Fruit fly (Drosophila melanogaster) whole organism, embryonic: ENCODE measurements around the gene Mdh2.

Experiments used
- Adf1 ChIP-seq: fragments of 200-800 bp; sonication (Bioruptor generic); IDR thresholded peaks from 2 replicates; pipeline ENCODE4 v1.3.6; 2022; ENCODE audit warnings: missing biosample characterization, missing genetic modification characterization
- Antp ChIP-seq: fragments of 200-800 bp; sonication (Bioruptor generic); optimal IDR thresholded peaks from 3 replicates; lab custom pipeline; 2016; ENCODE audit warnings: missing biosample characterization, missing genetic modification characterization
- Bgb ChIP-seq: fragments of 200-800 bp; sonication (Bioruptor generic); IDR thresholded peaks from 2 replicates; pipeline ENCODE4 v1.3.6; 2022; ENCODE audit warnings: missing biosample characterization, missing genetic modification characterization; ENCODE audit not compliant: partially characterized antibody
- C15 ChIP-seq: fragments of 200-800 bp; sonication (Bioruptor generic); IDR thresholded peaks from 3 replicates; pipeline ENCODE4 v1.3.6; 2022; ENCODE audit warnings: missing biosample characterization, missing genetic modification characterization
- CG13123 ChIP-seq: fragments of 200-800 bp; sonication (Bioruptor generic); optimal IDR thresholded peaks from 2 replicates; lab custom pipeline; 2016; ENCODE audit warnings: missing biosample characterization, missing genetic modification characterization
- CG13287 ChIP-seq: fragments of 200-800 bp; sonication (Bioruptor generic); IDR thresholded peaks from 2 replicates; pipeline ENCODE4 v1.3.6; 2022; ENCODE audit warnings: missing biosample characterization, missing genetic modification characterization; ENCODE audit not compliant: partially characterized antibody
- CG13894 ChIP-seq: fragments of 200-800 bp; sonication (Bioruptor generic); optimal IDR thresholded peaks from 3 replicates; lab custom pipeline; 2018; ENCODE audit warnings: missing biosample characterization, mild to moderate bottlenecking, missing genetic modification characterization, moderate library complexity
- CG14050 ChIP-seq: fragments of 200-800 bp; sonication (Bioruptor generic); IDR thresholded peaks from 3 replicates; pipeline ENCODE4 v1.3.6; 2022; ENCODE audit warnings: missing biosample characterization, missing genetic modification characterization
- CG15479 ChIP-seq: fragments of 200-800 bp; sonication (Bioruptor generic); optimal IDR thresholded peaks from 3 replicates; lab custom pipeline; 2019; ENCODE audit warnings: missing biosample characterization, mild to moderate bottlenecking, missing genetic modification characterization, moderate library complexity
- CG17186 ChIP-seq: fragments of 200-800 bp; sonication (Bioruptor generic); optimal IDR thresholded peaks from 3 replicates; lab custom pipeline; 2017; ENCODE audit warnings: missing biosample characterization, missing genetic modification reagents, missing genetic modification characterization
- CG30431 ChIP-seq: fragments of 200-800 bp; sonication (Bioruptor generic); optimal IDR thresholded peaks from 2 replicates; lab custom pipeline; 2017; ENCODE audit warnings: missing biosample characterization, missing genetic modification characterization
- CG31365 ChIP-seq: fragments of 200-800 bp; sonication (Bioruptor generic); optimal IDR thresholded peaks from 2 replicates; lab custom pipeline; 2018; ENCODE audit warnings: missing biosample characterization, mild to moderate bottlenecking, missing genetic modification characterization
- CG33213 ChIP-seq: fragments of 200-800 bp; sonication (Bioruptor generic); optimal IDR thresholded peaks from 3 replicates; lab custom pipeline; 2016; ENCODE audit warnings: missing biosample characterization, missing genetic modification characterization
- CG34376 ChIP-seq: fragments of 200-800 bp; sonication (Bioruptor generic); optimal IDR thresholded peaks from 2 replicates; lab custom pipeline; 2018; ENCODE audit warnings: missing biosample characterization, mild to moderate bottlenecking, missing genetic modification characterization
- CG3726 ChIP-seq: fragments of 200-800 bp; sonication (Bioruptor generic); IDR thresholded peaks from 3 replicates; pipeline ENCODE4, ENCODE4 v1.3.6; 2022; ENCODE audit warnings: missing biosample characterization, missing genetic modification characterization
- CG4707 ChIP-seq: fragments of 200-800 bp; sonication (Bioruptor generic); optimal IDR thresholded peaks from 2 replicates; lab custom pipeline; 2018; ENCODE audit warnings: missing biosample characterization, mild to moderate bottlenecking, missing genetic modification characterization, moderate library complexity
- CG6272 ChIP-seq: fragments of 200-800 bp; sonication (Bioruptor generic); IDR thresholded peaks from 2 replicates; pipeline ENCODE4 v1.3.6; 2022; ENCODE audit warnings: missing biosample characterization, missing genetic modification characterization
- CG7745 ChIP-seq: fragments of 200-800 bp; sonication (Bioruptor generic); optimal IDR thresholded peaks from 2 replicates; lab custom pipeline; 2018; ENCODE audit warnings: missing biosample characterization, mild to moderate bottlenecking, missing genetic modification characterization, moderate library complexity
- CG7963 ChIP-seq: fragments of 200-800 bp; sonication (Bioruptor generic); IDR thresholded peaks from 3 replicates; pipeline ENCODE4 v1.3.6; 2022; ENCODE audit warnings: missing biosample characterization, missing genetic modification characterization; ENCODE audit not compliant: partially characterized antibody
- CG7987 ChIP-seq: fragments of 200-800 bp; sonication (Bioruptor generic); optimal IDR thresholded peaks from 2 replicates; lab custom pipeline; 2018; ENCODE audit warnings: missing biosample characterization, mild to moderate bottlenecking, missing genetic modification characterization, moderate library complexity
- CG8290 ChIP-seq, 3 experiments: fragments of 200-800 bp; sonication (Bioruptor generic); optimal IDR thresholded peaks; 2 replicates each; lab custom pipeline; 2016 to 2019; ENCODE audit warnings: missing biosample characterization in 3 of 3, missing genetic modification characterization in 3 of 3, mild to moderate bottlenecking in 2 of 3, moderate library complexity in 1 of 3
- CG8478 ChIP-seq: fragments of >200 bp; optimal IDR thresholded peaks from 2 replicates; lab custom pipeline; 2018
- CG9609 ChIP-seq: fragments of 200-800 bp; sonication (Bioruptor generic); optimal IDR thresholded peaks from 3 replicates; lab custom pipeline; 2016; ENCODE audit warnings: missing biosample characterization, missing genetic modification characterization
- Drgx ChIP-seq: fragments of 200-800 bp; sonication (Bioruptor generic); IDR thresholded peaks from 2 replicates; pipeline ENCODE4 v1.3.6; 2022; ENCODE audit warnings: missing biosample characterization, missing genetic modification characterization
- ERR ChIP-seq: fragments of 200-800 bp; sonication (Bioruptor generic); optimal IDR thresholded peaks from 2 replicates; lab custom pipeline; 2016; ENCODE audit warnings: missing biosample characterization, missing genetic modification characterization
- H15 ChIP-seq: fragments of 200-800 bp; sonication (Bioruptor generic); IDR thresholded peaks from 3 replicates; pipeline ENCODE4 v1.3.6; 2022; ENCODE audit warnings: missing biosample characterization, missing genetic modification characterization
- Jarid2 ChIP-seq: fragments of 200-800 bp; sonication (Bioruptor generic); optimal IDR thresholded peaks from 3 replicates; lab custom pipeline; 2017; ENCODE audit warnings: mild to moderate bottlenecking, missing biosample characterization, missing genetic modification reagents, missing genetic modification characterization
- Mrtf ChIP-seq: fragments of 200-800 bp; sonication (Bioruptor generic); IDR thresholded peaks from 3 replicates; pipeline ENCODE4 v1.3.6; 2022; ENCODE audit warnings: missing biosample characterization, missing genetic modification characterization
- NC2β ChIP-seq: fragments of 200-800 bp; sonication (Bioruptor generic); optimal IDR thresholded peaks from 2 replicates; lab custom pipeline; 2016; ENCODE audit warnings: missing biosample characterization, missing genetic modification characterization
- NK7.1 ChIP-seq: fragments of 200-800 bp; sonication (Bioruptor generic); optimal IDR thresholded peaks from 3 replicates; lab custom pipeline; 2016; ENCODE audit warnings: missing biosample characterization, missing genetic modification characterization
- Sox102F ChIP-seq: fragments of 200-800 bp; sonication (Bioruptor generic); optimal IDR thresholded peaks from 2 replicates; lab custom pipeline; 2018; ENCODE audit warnings: missing biosample characterization, mild to moderate bottlenecking, missing genetic modification characterization, moderate library complexity
- TFAM ChIP-seq: fragments of 200-800 bp; sonication (Bioruptor generic); optimal IDR thresholded peaks from 2 replicates; lab custom pipeline; 2017; ENCODE audit warnings: missing biosample characterization, missing genetic modification characterization, inconsistent platforms
- Trl ChIP-seq, 3 experiments: fragments of >200 bp in 2 of 3; fragments of 200-800 bp in 1 of 3; sonication (Bioruptor generic) in 1 of 3; optimal IDR thresholded peaks; 2 replicates in 1 of 3; 3 replicates in 2 of 3; lab custom pipeline; 2016 to 2017; ENCODE audit warnings: missing biosample characterization in 1 of 3, missing genetic modification characterization in 1 of 3
- Vsx1 ChIP-seq: fragments of 200-800 bp; sonication (Bioruptor generic); optimal IDR thresholded peaks from 2 replicates; lab custom pipeline; 2017; ENCODE audit warnings: missing biosample characterization, mild to moderate bottlenecking, missing genetic modification characterization, missing genetic modification reagents
- ase ChIP-seq: fragments of 200-800 bp; sonication (Bioruptor generic); IDR thresholded peaks from 3 replicates; pipeline ENCODE4 v1.3.6; 2022; ENCODE audit warnings: missing biosample characterization, missing genetic modification characterization
- ato ChIP-seq: fragments of 200-800 bp; sonication (Bioruptor generic); IDR thresholded peaks from 2 replicates; pipeline ENCODE4 v1.3.6; 2022; ENCODE audit warnings: missing biosample characterization, missing genetic modification characterization; ENCODE audit not compliant: partially characterized antibody
- crc ChIP-seq: fragments of 200-800 bp; sonication (Bioruptor generic); optimal IDR thresholded peaks from 2 replicates; lab custom pipeline; 2016; ENCODE audit warnings: missing biosample characterization, missing genetic modification characterization
- dysf ChIP-seq: fragments of 200-800 bp; sonication (Bioruptor generic); IDR thresholded peaks from 3 replicates; pipeline ENCODE4 v1.3.6; 2022; ENCODE audit warnings: missing biosample characterization, missing genetic modification characterization
- fd64A ChIP-seq: fragments of 200-800 bp; sonication (Bioruptor generic); optimal IDR thresholded peaks from 3 replicates; lab custom pipeline; 2018; ENCODE audit warnings: missing biosample characterization, mild to moderate bottlenecking, missing genetic modification characterization
- grau ChIP-seq: fragments of 200-800 bp; optimal IDR thresholded peaks from 3 replicates; lab custom pipeline; 2019; ENCODE audit warnings: missing biosample characterization, mild to moderate bottlenecking, missing genetic modification characterization, moderate library complexity
- gt ChIP-seq: fragments of 200-800 bp; sonication (Bioruptor generic); IDR thresholded peaks from 2 replicates; pipeline ENCODE4 v1.3.6; 2022; ENCODE audit warnings: missing biosample characterization, missing genetic modification characterization
- ind ChIP-seq: fragments of 200-800 bp; sonication (Bioruptor generic); optimal IDR thresholded peaks from 3 replicates; lab custom pipeline; 2016; ENCODE audit warnings: missing biosample characterization, missing genetic modification characterization
- kni ChIP-seq: fragments of 200-800 bp; sonication (Bioruptor generic); optimal IDR thresholded peaks from 3 replicates; lab custom pipeline; 2017; ENCODE audit warnings: mild to moderate bottlenecking, missing biosample characterization, missing genetic modification reagents, missing genetic modification characterization
- nom ChIP-seq: fragments of 200-800 bp; sonication (Bioruptor generic); optimal IDR thresholded peaks from 2 replicates; lab custom pipeline; 2017; ENCODE audit warnings: missing biosample characterization, missing genetic modification characterization, mild to moderate bottlenecking, moderate library complexity, missing genetic modification reagents
- onecut ChIP-seq: fragments of 200-800 bp; sonication (Bioruptor generic); IDR thresholded peaks from 2 replicates; pipeline ENCODE4 v1.3.6; 2022; ENCODE audit warnings: missing biosample characterization, missing genetic modification characterization
- pho ChIP-seq: fragments of 200-800 bp; sonication (Bioruptor generic); optimal IDR thresholded peaks from 2 replicates; lab custom pipeline; 2016; ENCODE audit warnings: missing biosample characterization, missing genetic modification characterization
- rib ChIP-seq: fragments of 200-800 bp; sonication (Bioruptor generic); IDR thresholded peaks from 2 replicates; pipeline ENCODE4 v1.3.6; 2022; ENCODE audit warnings: missing biosample characterization, missing genetic modification characterization
- sqz ChIP-seq: fragments of 200-800 bp; sonication (Bioruptor generic); optimal IDR thresholded peaks from 3 replicates; lab custom pipeline; 2018; ENCODE audit warnings: missing biosample characterization, mild to moderate bottlenecking, missing genetic modification characterization
- toy ChIP-seq: fragments of 200-800 bp; sonication (Bioruptor generic); IDR thresholded peaks from 2 replicates; pipeline ENCODE4 v1.3.6; 2022; ENCODE audit warnings: missing biosample characterization, missing genetic modification characterization
- z ChIP-seq: fragments of 200-800 bp; sonication (Bioruptor generic); IDR thresholded peaks from 3 replicates; pipeline ENCODE4 v1.3.6; 2022; ENCODE audit warnings: missing biosample characterization, missing genetic modification characterization

Mdh2 gene

DNA sequence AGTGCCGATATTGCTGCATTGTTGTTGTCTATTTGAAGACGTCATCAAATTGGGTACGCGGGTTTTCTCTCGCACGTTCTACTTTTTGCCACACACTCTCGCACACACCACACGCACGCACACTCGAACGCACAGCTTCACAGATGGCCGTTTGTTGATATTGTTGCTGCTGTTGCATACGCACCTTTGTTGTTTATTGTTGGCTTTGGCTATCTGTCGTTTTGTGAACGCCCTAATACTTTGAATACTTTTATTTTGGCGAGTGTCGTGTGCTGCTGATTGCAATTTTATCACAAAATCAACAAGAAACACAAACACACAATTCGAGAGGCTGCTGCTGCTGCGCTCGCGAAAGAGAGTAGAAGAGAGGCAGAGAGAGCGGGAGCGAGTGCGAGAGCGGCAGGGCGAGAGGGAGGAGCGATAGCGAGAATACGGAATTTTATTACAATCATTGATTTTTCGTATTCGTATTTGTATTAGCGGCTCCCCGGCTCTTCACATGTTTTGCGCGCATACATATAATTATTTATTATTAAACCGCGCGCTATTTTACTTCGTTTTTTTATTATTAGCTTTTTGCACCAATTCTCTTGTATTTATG, 27.6 kb upstream of the Mdh2 start (continued):
- TF ChIP-seq Jarid2 (GFP tag; lab: Kevin White, UChicago): no peak
- peak; percentile 76 for TF ChIP-seq CG7987
- TF ChIP-seq nom (GFP tag; lab: Kevin White, UChicago): peak; percentile 49
- TF ChIP-seq ato (GFP tag; lab: Robert Waterston, UW): no peak
- TF ChIP-seq TFAM: no peak
- peak; percentile 99 to 100 for TF ChIP-seq Trl (optimal IDR thresholded peaks at IDR 0.05; lab: Kevin White, UChicago)
- TF ChIP-seq Trl (GFP tag; optimal IDR thresholded peaks at IDR 0.05; lab: Kevin White, UChicago): peak; percentile 85
- no peak for TF ChIP-seq CG14050 (GFP tag; lab: Robert Waterston, UW)
- no peak for TF ChIP-seq Sox102F (GFP tag; lab: Kevin White, UChicago)
- TF ChIP-seq sqz: peak; percentile 58
- TF ChIP-seq CG13894 (tag; lab: Kevin White, UChicago): no peak
- TF ChIP-seq Bgb: no peak
- TF ChIP-seq CG7745: peak; percentile 66
- TF ChIP-seq Vsx1 (GFP tag; lab: Kevin White, UChicago): peak; percentile 36
- TF ChIP-seq Antp (GFP tag; lab: Kevin White, UChicago): no peak
- TF ChIP-seq CG15479 (GFP tag; lab: Kevin White, UChicago): peak; percentile 98
- TF ChIP-seq ase (GFP tag; lab: Robert Waterston, UW): no peak
- no peak for TF ChIP-seq rib (GFP tag; lab: Robert Waterston, UW)
- peak; percentile 41 for TF ChIP-seq ERR (GFP tag; lab: Kevin White, UChicago)
- TF ChIP-seq Mrtf: no peak
- TF ChIP-seq onecut (GFP tag; lab: Robert Waterston, UW): peak; percentile 94
- no peak for TF ChIP-seq crc
- TF ChIP-seq fd64A (GFP tag; lab: Kevin White, UChicago): peak; percentile 58
- peak; percentile 42 for TF ChIP-seq NK7.1 (GFP tag; lab: Kevin White, UChicago)
- TF ChIP-seq dysf (GFP tag; lab: Robert Waterston, UW): no peak
- TF ChIP-seq kni (GFP tag; lab: Kevin White, UChicago): peak; percentile 62
- TF ChIP-seq CG34376 (GFP tag; lab: Kevin White, UChicago): peak; percentile 30
- TF ChIP-seq CG7963: no peak
- TF ChIP-seq toy: no peak
- no peak for TF ChIP-seq CG6272
- TF ChIP-seq Drgx: no peak
- no peak for TF ChIP-seq CG30431 (GFP tag; lab: Kevin White, UChicago)
- no peak for TF ChIP-seq H15
- no peak for TF ChIP-seq z (GFP tag; lab: Robert Waterston, UW)
- TF ChIP-seq CG31365: peak; percentile 52
- no peak for TF ChIP-seq CG9609 (GFP tag; lab: Kevin White, UChicago)
- TF ChIP-seq CG13123 (GFP tag; lab: Kevin White, UChicago): peak; percentile 39
- TF ChIP-seq CG13287 (GFP tag; lab: Robert Waterston, UW): no peak
- peak; percentile 20 for TF ChIP-seq NC2β (GFP tag; lab: Kevin White, UChicago)
- TF ChIP-seq C15 (GFP tag; lab: Robert Waterston, UW): no peak
- TF ChIP-seq CG8290 (GFP tag; optimal IDR thresholded peaks at IDR 0.05; lab: Kevin White, UChicago): no peak
- peak; percentile 52 to 69 for TF ChIP-seq CG8290 (tag; optimal IDR thresholded peaks at IDR 0.05; lab: Kevin White, UChicago)
- TF ChIP-seq ind (GFP tag; lab: Kevin White, UChicago): no peak
- TF ChIP-seq gt (GFP tag; lab: Robert Waterston, UW): no peak
- no peak for TF ChIP-seq CG3726 (GFP tag; lab: Robert Waterston, UW)
- peak; percentile 37 for TF ChIP-seq pho (GFP tag; lab: Kevin White, UChicago)
- peak; percentile 46 for TF ChIP-seq CG33213 (GFP tag; lab: Kevin White, UChicago)
- no peak for TF ChIP-seq CG17186
- no peak for TF ChIP-seq CG8478 (lab: Kevin White, UChicago)
- no peak for TF ChIP-seq grau (tag; lab: Kevin White, UChicago)
- TF ChIP-seq CG4707 (GFP tag; lab: Kevin White, UChicago): peak; percentile 57
- TF ChIP-seq Adf1 (GFP tag; lab: Robert Waterston, UW): no peak
